Fruit fly (Drosophila melanogaster) whole organism, pupa: ENCODE measurements around the gene GatA.

ENCODE experiments used
- CG10348 ChIP-seq: fragments of 200-800 bp; sonication (Bioruptor generic); IDR thresholded peaks from 2 replicates; pipeline ENCODE4 v1.3.6; 2022; ENCODE audit warnings: missing biosample characterization, missing genetic modification characterization
- CG12605 ChIP-seq: fragments of 200-800 bp; sonication (Bioruptor generic); IDR thresholded peaks from 2 replicates; pipeline ENCODE4 v1.3.6; 2022; ENCODE audit warnings: missing biosample characterization, missing genetic modification characterization
- CG14655 ChIP-seq: fragments of 200-800 bp; sonication (Bioruptor generic); optimal IDR thresholded peaks from 3 replicates; lab custom pipeline; 2017; ENCODE audit warnings: mild to moderate bottlenecking, missing biosample characterization, missing genetic modification reagents, missing genetic modification characterization
- CG8159 ChIP-seq: fragments of 200-800 bp; sonication (Bioruptor generic); optimal IDR thresholded peaks from 3 replicates; lab custom pipeline; 2018; ENCODE audit warnings: missing biosample characterization, mild to moderate bottlenecking, missing genetic modification characterization, moderate library complexity
- D1 ChIP-seq: fragments of 200-800 bp; sonication (Bioruptor generic); optimal IDR thresholded peaks from 2 replicates; lab custom pipeline; 2018; ENCODE audit warnings: missing biosample characterization, mild to moderate bottlenecking, missing genetic modification characterization, moderate library complexity
- EcR ChIP-seq: fragments of 200-800 bp; sonication (Bioruptor generic); optimal IDR thresholded peaks from 3 replicates; lab custom pipeline; 2019; ENCODE audit warnings: missing biosample characterization, missing genetic modification characterization, mild to moderate bottlenecking, moderate library complexity, missing genetic modification reagents
- Ets98B ChIP-seq: fragments of 200-800 bp; sonication (Bioruptor generic); IDR thresholded peaks from 2 replicates; pipeline ENCODE4 v1.3.6; 2022; ENCODE audit warnings: missing biosample characterization, missing genetic modification characterization
- Snoo ChIP-seq: fragments of 200-800 bp; sonication (Bioruptor generic); optimal IDR thresholded peaks from 3 replicates; lab custom pipeline; 2017; ENCODE audit warnings: missing biosample characterization, mild to moderate bottlenecking, missing genetic modification characterization, inconsistent platforms
- gl ChIP-seq: fragments of 200-800 bp; sonication (Bioruptor generic); optimal IDR thresholded peaks from 2 replicates; lab custom pipeline; 2018; ENCODE audit warnings: missing biosample characterization, mild to moderate bottlenecking, missing genetic modification characterization
- rn ChIP-seq: fragments of 200-800 bp; sonication (Bioruptor generic); IDR thresholded peaks from 2 replicates; pipeline ENCODE4 v1.3.6; 2022; ENCODE audit warnings: missing biosample characterization, missing genetic modification characterization

DNA sequence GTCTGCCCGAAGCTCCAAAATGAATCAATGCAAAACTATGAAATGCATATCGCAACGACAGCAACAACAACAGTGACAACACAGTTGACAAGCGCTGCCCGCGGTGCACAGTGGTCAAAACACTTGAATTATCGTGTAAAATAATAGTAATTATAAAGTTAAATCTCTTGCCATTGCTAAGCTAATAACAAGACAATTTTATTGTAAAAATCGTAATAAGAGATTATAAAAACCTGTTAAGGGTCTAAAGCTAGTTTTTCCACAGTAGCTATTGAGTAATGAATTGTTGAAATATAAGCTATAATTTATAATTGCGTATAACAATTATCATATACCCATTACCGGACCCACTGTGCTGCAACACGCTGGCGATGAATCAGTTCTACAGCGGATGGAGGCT, 44.3 kb upstream of the GatA start:
- TF ChIP-seq gl (tag; lab: Kevin White, UChicago) (peak; percentile 84), CG12605 (peak; percentile 85), EcR (GFP tag; lab: Kevin White, UChicago) (no peak), CG14655 (peak; percentile 91), CG8159 (tag; lab: Kevin White, UChicago) (peak; percentile 94), Ets98B (GFP tag; lab: Robert Waterston, UW) (peak; percentile 87), rn (GFP tag; lab: Robert Waterston, UW) (peak; percentile 60), D1 (tag; lab: Kevin White, UChicago) (peak; percentile 88), CG10348 (GFP tag; lab: Robert Waterston, UW) (peak; percentile 61; the same call in 1 of the 2 replicates), Snoo (tag; lab: Kevin White, UChicago) (peak; percentile 60)
